Fruit fly (Drosophila melanogaster) Kc167 (cell line): Measurements from ENCODE around the gene hzg.

Experiments
- Myc ChIP-seq: fragments of >200 bp; optimal IDR thresholded peaks from 2 replicates; lab custom pipeline; 2017; ENCODE audit warnings: missing external identifiers
- h ChIP-seq: fragments of >200 bp; optimal IDR thresholded peaks from 3 replicates; lab custom pipeline; 2018; ENCODE audit warnings: missing external identifiers
- psq ChIP-seq: fragments of >200 bp; optimal IDR thresholded peaks from 2 replicates; lab custom pipeline; 2017; ENCODE audit warnings: missing external identifiers

dm6 chr3L:15978224-15978623 is 26.3 kb downstream of the hzg start, which contains the start of gene CG17028:
- TF ChIP-seq Myc = no peak
- no peak for TF ChIP-seq h (lab: Kevin White, UChicago)
- no peak for TF ChIP-seq psq
